Fruit fly (Drosophila melanogaster): ENCODE data around the gene RpL34a.

The RpL34a gene

dm6 chr3R:26105924-26106494 is 46.9 kb upstream of the RpL34a start (continued):
- no peak for TF ChIP-seq Atf-2 (GFP tag; optimal IDR thresholded peaks at IDR 0.05)
- TF ChIP-seq CG13296 (GFP tag; optimal IDR thresholded peaks at IDR 0.05), result peak; percentile 37
- no peak for TF ChIP-seq pho (GFP tag; optimal IDR thresholded peaks at IDR 0.05)
- no peak for TF ChIP-seq az2 (GFP tag; optimal IDR thresholded peaks at IDR 0.05)
- TF ChIP-seq CG17912 (GFP tag; optimal IDR thresholded peaks at IDR 0.05), result no peak
- peak; percentile 87 for TF ChIP-seq lab (GFP tag; optimal IDR thresholded peaks at IDR 0.05)
- peak; percentile 99 for TF ChIP-seq cwo (GFP tag; optimal IDR thresholded peaks at IDR 0.05)
- no peak for TF ChIP-seq sqz (GFP tag; optimal IDR thresholded peaks at IDR 0.05)
- TF ChIP-seq CG10979 (tag; optimal IDR thresholded peaks at IDR 0.05), result no peak
- TF ChIP-seq cato (GFP tag; optimal IDR thresholded peaks at IDR 0.05; ENCODE audit: borderline replicate concordance), result no peak
- TF ChIP-seq CkIIα-i1 (GFP tag; IDR thresholded peaks at IDR 0.05), result no peak
- TF ChIP-seq CG12659 (GFP tag; optimal IDR thresholded peaks at IDR 0.05), result no peak
- TF ChIP-seq nau (GFP tag; optimal IDR thresholded peaks at IDR 0.05), result peak; percentile 40
- peak; percentile 77 for TF ChIP-seq row (GFP tag; IDR thresholded peaks at IDR 0.05)
- TF ChIP-seq CG14710 (tag; optimal IDR thresholded peaks at IDR 0.05), result no peak
- TF ChIP-seq Bgb (GFP tag; IDR thresholded peaks at IDR 0.05; ENCODE audit: partially characterized antibody), result no peak
- TF ChIP-seq CG14014 (GFP tag; IDR thresholded peaks at IDR 0.05), result peak; percentile 72
- TF ChIP-seq vnd (GFP tag; IDR thresholded peaks at IDR 0.05; ENCODE audit: partially characterized antibody), result no peak
- no peak for TF ChIP-seq CG17802 (tag; optimal IDR thresholded peaks at IDR 0.05)
- TF ChIP-seq Xrp1 (GFP tag; IDR thresholded peaks at IDR 0.05), result peak; percentile 70; the same call in 1 of the 2 replicates
- peak; percentile 57 for TF ChIP-seq Deaf1 (tag; optimal IDR thresholded peaks at IDR 0.05)
- TF ChIP-seq CG8359 (GFP tag; optimal IDR thresholded peaks at IDR 0.05; ENCODE audit: borderline replicate concordance), result no peak
- TF ChIP-seq otp (GFP tag; IDR thresholded peaks at IDR 0.05), result no peak
- no peak for TF ChIP-seq CG18764 (GFP tag; optimal IDR thresholded peaks at IDR 0.05)
- TF ChIP-seq CG10274 (GFP tag; optimal IDR thresholded peaks at IDR 0.05), result no peak
- TF ChIP-seq CG7556 (GFP tag; optimal IDR thresholded peaks at IDR 0.05), result peak; percentile 26
- peak; percentile 10 for TF ChIP-seq Sox100B (GFP tag; optimal IDR thresholded peaks at IDR 0.05)
- TF ChIP-seq C15 (GFP tag; IDR thresholded peaks at IDR 0.05), result no peak
- TF ChIP-seq yki (optimal IDR thresholded peaks at IDR 0.05), result no peak
- no peak for TF ChIP-seq CG7963 (GFP tag; IDR thresholded peaks at IDR 0.05; ENCODE audit: partially characterized antibody)
- no peak for TF ChIP-seq mirr (GFP tag; optimal IDR thresholded peaks at IDR 0.05)
- no peak for TF ChIP-seq Hsf (GFP tag; optimal IDR thresholded peaks at IDR 0.05)
- no peak for TF ChIP-seq Neu2 (GFP tag; optimal IDR thresholded peaks at IDR 0.05; ENCODE audit: borderline replicate concordance)
- no peak for TF ChIP-seq CTCF (GFP tag; optimal IDR thresholded peaks at IDR 0.05)
- TF ChIP-seq CG11093 (GFP tag; IDR thresholded peaks at IDR 0.05), result no peak
- TF ChIP-seq CG31224 (GFP tag; IDR thresholded peaks at IDR 0.05), result peak; percentile 81
- TF ChIP-seq B-H1 (GFP tag; IDR thresholded peaks at IDR 0.05), result peak; percentile 70
- no peak for TF ChIP-seq CG7786 (GFP tag; optimal IDR thresholded peaks at IDR 0.05)
- peak; percentile 81 for TF ChIP-seq Taf1 (GFP tag; IDR thresholded peaks at IDR 0.05)
- no peak for TF ChIP-seq CG8290 (GFP tag; optimal IDR thresholded peaks at IDR 0.05)
- TF ChIP-seq CG8290 (tag; optimal IDR thresholded peaks at IDR 0.05), result peak in 1 of 2 experiments; percentile 18
- peak; percentile 89 for TF ChIP-seq Fer1 (GFP tag; optimal IDR thresholded peaks at IDR 0.05)
- TF ChIP-seq ac (GFP tag; optimal IDR thresholded peaks at IDR 0.05), result no peak
- TF ChIP-seq CG8388 (GFP tag; optimal IDR thresholded peaks at IDR 0.05), result peak; percentile 21
- TF ChIP-seq psq (GFP tag; optimal IDR thresholded peaks at IDR 0.05), result no peak
- no peak for TF ChIP-seq chn (GFP tag; optimal IDR thresholded peaks at IDR 0.05)
- TF ChIP-seq zf30C (GFP tag; optimal IDR thresholded peaks at IDR 0.05), result no peak
- TF ChIP-seq CG10565 (GFP tag; optimal IDR thresholded peaks at IDR 0.05), result no peak
- no peak for TF ChIP-seq CG16779 (GFP tag; IDR thresholded peaks at IDR 0.05)
- no peak for TF ChIP-seq Chrac-16 (GFP tag; optimal IDR thresholded peaks at IDR 0.05)
- TF ChIP-seq CG6654 (GFP tag; optimal IDR thresholded peaks at IDR 0.05), result peak; percentile 16
- peak; percentile 14 for TF ChIP-seq CG2712 (tag; optimal IDR thresholded peaks at IDR 0.05)
